Worm (Caenorhabditis elegans) whole organism, late embryonic: ENCODE results near the gene odd-2.
A peak's percentile ranks its signal among the peaks of the same experiment; 100 is the strongest.

ENCODE experiments used
- C08G9.2 ChIP-seq: sonication (generic microtip); optimal IDR thresholded peaks from 2 replicates; lab custom pipeline; 2016; ENCODE audit warnings: mild to moderate bottlenecking, missing genetic modification characterization, moderate library complexity, missing compliant biosample characterization
- C38D4.7 ChIP-seq: fragments of 200-800 bp; sonication (Bioruptor generic); optimal IDR thresholded peaks from 2 replicates; lab custom pipeline; 2018; ENCODE audit warnings: mild to moderate bottlenecking, missing genetic modification characterization, moderate library complexity, missing compliant biosample characterization
- K02D7.2 ChIP-seq: sonication (generic microtip); optimal IDR thresholded peaks from 2 replicates; lab custom pipeline; 2017; ENCODE audit warnings: mild to moderate bottlenecking, missing genetic modification characterization, missing compliant biosample characterization
- Y22D7AL.16 ChIP-seq: sonication (generic microtip); optimal IDR thresholded peaks from 2 replicates; lab custom pipeline; 2016; ENCODE audit warnings: missing genetic modification characterization, missing compliant biosample characterization
- ama-1 ChIP-seq: fragments of 150-350 bp; optimal IDR thresholded peaks from 2 replicates; lab custom pipeline; 2014
- ceh-14 ChIP-seq: sonication (generic microtip); optimal IDR thresholded peaks from 2 replicates; lab custom pipeline; 2016; ENCODE audit warnings: missing genotype, missing genetic modification characterization, missing compliant biosample characterization
- ceh-18 ChIP-seq: sonication (generic microtip); optimal IDR thresholded peaks from 2 replicates; lab custom pipeline; 2016; ENCODE audit warnings: missing genetic modification characterization, missing compliant biosample characterization
- ceh-19 ChIP-seq: fragments of 200-800 bp; sonication (Bioruptor generic); optimal IDR thresholded peaks from 2 replicates; lab custom pipeline; 2018; ENCODE audit warnings: mild to moderate bottlenecking, missing genetic modification characterization, missing compliant biosample characterization
- ceh-22 ChIP-seq: sonication (generic microtip); optimal IDR thresholded peaks from 2 replicates; lab custom pipeline; 2017; ENCODE audit warnings: missing biosample characterization, missing genetic modification characterization
- ceh-24 ChIP-seq: sonication (generic microtip); optimal IDR thresholded peaks from 2 replicates; lab custom pipeline; 2016; ENCODE audit warnings: mild to moderate bottlenecking, missing genetic modification characterization, missing compliant biosample characterization
- ceh-30 ChIP-seq: fragments of 150-350 bp; optimal IDR thresholded peaks from 2 replicates; lab custom pipeline; 2014; ENCODE audit warnings: missing biosample characterization, missing genetic modification characterization
- ceh-31 ChIP-seq: sonication (generic microtip); optimal IDR thresholded peaks from 2 replicates; lab custom pipeline; 2016; ENCODE audit warnings: missing genetic modification characterization, missing compliant biosample characterization
- ceh-34 ChIP-seq: sonication (generic microtip); optimal IDR thresholded peaks from 2 replicates; lab custom pipeline; 2016; ENCODE audit warnings: mild to moderate bottlenecking, missing genetic modification characterization, missing compliant biosample characterization
- ceh-48 ChIP-seq: sonication (generic microtip); optimal IDR thresholded peaks from 2 replicates; lab custom pipeline; 2016; ENCODE audit warnings: missing genetic modification characterization, inconsistent platforms, missing compliant biosample characterization
- ceh-6 ChIP-seq: fragments of 200-800 bp; sonication (Bioruptor generic); optimal IDR thresholded peaks from 2 replicates; lab custom pipeline; 2018; ENCODE audit warnings: mild to moderate bottlenecking, missing genetic modification characterization, missing compliant biosample characterization
- ceh-9 ChIP-seq: sonication (generic microtip); optimal IDR thresholded peaks from 2 replicates; lab custom pipeline; 2016; ENCODE audit warnings: mild to moderate bottlenecking, missing genetic modification characterization, inconsistent platforms, missing compliant biosample characterization
- che-1 ChIP-seq: sonication (generic microtip); optimal IDR thresholded peaks from 2 replicates; lab custom pipeline; 2016; ENCODE audit warnings: mild to moderate bottlenecking, missing genetic modification characterization, missing compliant biosample characterization
- dve-1 ChIP-seq: sonication (generic microtip); optimal IDR thresholded peaks from 2 replicates; lab custom pipeline; 2017; ENCODE audit warnings: antibody characterized with exemption, mild to moderate bottlenecking, missing genetic modification characterization, missing compliant biosample characterization
- elt-2 ChIP-seq: sonication (generic microtip); optimal IDR thresholded peaks from 2 replicates; lab custom pipeline; 2016; ENCODE audit warnings: missing genetic modification reagents, missing genetic modification characterization, missing compliant biosample characterization
- fax-1 ChIP-seq: sonication (generic microtip); optimal IDR thresholded peaks from 2 replicates; lab custom pipeline; 2016; ENCODE audit warnings: missing genotype, missing genetic modification characterization, missing compliant biosample characterization
- fkh-10 ChIP-seq: fragments of 150-350 bp; optimal IDR thresholded peaks from 2 replicates; lab custom pipeline; 2014; ENCODE audit warnings: missing biosample characterization, missing genetic modification reagents, missing genetic modification characterization
- gmeb-2 ChIP-seq: sonication (generic microtip); optimal IDR thresholded peaks from 2 replicates; lab custom pipeline; 2016; ENCODE audit warnings: missing genetic modification characterization, inconsistent platforms, missing compliant biosample characterization
- hlh-15 ChIP-seq: sonication (generic microtip); optimal IDR thresholded peaks from 2 replicates; lab custom pipeline; 2016; ENCODE audit warnings: missing genetic modification characterization, missing compliant biosample characterization
- hlh-6 ChIP-seq: sonication (generic microtip); optimal IDR thresholded peaks from 2 replicates; lab custom pipeline; 2016; ENCODE audit warnings: missing genotype, missing genetic modification characterization, missing compliant biosample characterization
- hlh-8 ChIP-seq: sonication (generic microtip); optimal IDR thresholded peaks from 2 replicates; lab custom pipeline; 2016; ENCODE audit warnings: missing genotype, missing genetic modification characterization, missing compliant biosample characterization
- mec-3 ChIP-seq: sonication (generic microtip); optimal IDR thresholded peaks from 2 replicates; lab custom pipeline; 2016; ENCODE audit warnings: borderline replicate concordance, missing genetic modification characterization, missing compliant biosample characterization
- nfya-1 ChIP-seq: sonication (generic microtip); optimal IDR thresholded peaks from 2 replicates; lab custom pipeline; 2017; ENCODE audit warnings: missing genetic modification characterization, mild to moderate bottlenecking, missing compliant biosample characterization, antibody characterized with exemption, moderate library complexity
- nhr-11 ChIP-seq: fragments of 150-350 bp; optimal IDR thresholded peaks from 2 replicates; lab custom pipeline; 2014; ENCODE audit warnings: missing biosample characterization, missing genetic modification characterization
- nhr-232 ChIP-seq: sonication (generic microtip); optimal IDR thresholded peaks from 2 replicates; lab custom pipeline; 2016; ENCODE audit warnings: missing genetic modification characterization, missing compliant biosample characterization
- npax-4 ChIP-seq: sonication (generic microtip); optimal IDR thresholded peaks from 2 replicates; lab custom pipeline; 2016; ENCODE audit warnings: missing genetic modification characterization, missing compliant biosample characterization
- pha-2 ChIP-seq: sonication (generic microtip); optimal IDR thresholded peaks from 2 replicates; lab custom pipeline; 2017; ENCODE audit warnings: mild to moderate bottlenecking, missing genetic modification characterization, missing compliant biosample characterization
- pqm-1 ChIP-seq: sonication (generic microtip); optimal IDR thresholded peaks from 2 replicates; lab custom pipeline; 2016; ENCODE audit warnings: missing genetic modification characterization, missing compliant biosample characterization
- ref-2 ChIP-seq: sonication (generic microtip); optimal IDR thresholded peaks from 2 replicates; lab custom pipeline; 2016; ENCODE audit warnings: missing genetic modification characterization, missing compliant biosample characterization
- rnt-1 ChIP-seq: sonication (generic microtip); optimal IDR thresholded peaks from 2 replicates; lab custom pipeline; 2016; ENCODE audit warnings: missing genetic modification characterization, missing compliant biosample characterization
- sdc-2 ChIP-seq: sonication (generic microtip); optimal IDR thresholded peaks from 2 replicates; lab custom pipeline; 2016; ENCODE audit warnings: missing genotype, missing genetic modification characterization, missing compliant biosample characterization
- sox-2 ChIP-seq: fragments of 200-800 bp; sonication (Bioruptor generic); IDR thresholded peaks from 2 replicates; pipeline ENCODE4 v1.3.6; 2022; ENCODE audit warnings: missing genetic modification reagents, missing genetic modification characterization, missing compliant biosample characterization
- sox-4 ChIP-seq: sonication (generic microtip); optimal IDR thresholded peaks from 2 replicates; lab custom pipeline; 2017; ENCODE audit warnings: mild to moderate bottlenecking, missing genetic modification characterization, inconsistent platforms, missing compliant biosample characterization
- syd-9 ChIP-seq: sonication (generic microtip); optimal IDR thresholded peaks from 2 replicates; lab custom pipeline; 2016; ENCODE audit warnings: mild to moderate bottlenecking, missing genetic modification characterization, moderate library complexity, missing compliant biosample characterization
- tbx-2 ChIP-seq: sonication (generic microtip); optimal IDR thresholded peaks from 2 replicates; lab custom pipeline; 2016; ENCODE audit warnings: missing genetic modification characterization, missing compliant biosample characterization
- ttx-3 ChIP-seq: sonication (generic microtip); optimal IDR thresholded peaks from 2 replicates; lab custom pipeline; 2016; ENCODE audit warnings: missing genetic modification reagents, missing genetic modification characterization, missing compliant biosample characterization
- unc-3 ChIP-seq, 2 experiments: fragments of 200-800 bp in 1 of 2; sonication (Bioruptor generic) in 1 of 2; sonication (generic microtip) in 1 of 2; conservative IDR thresholded peaks in 1 of 2; optimal IDR thresholded peaks in 1 of 2; 2 replicates each; pipeline versions ENCODE4 v1.3.6 to Lab custom; 2016 to 2022; ENCODE audit warnings: missing compliant biosample characterization in 2 of 2, missing genetic modification characterization in 2 of 2, missing genetic modification reagents in 1 of 2
- unc-42 ChIP-seq: sonication (generic microtip); optimal IDR thresholded peaks from 2 replicates; lab custom pipeline; 2016; ENCODE audit warnings: missing genotype, missing genetic modification characterization, missing compliant biosample characterization
- unc-86 ChIP-seq: sonication (generic microtip); optimal IDR thresholded peaks from 2 replicates; lab custom pipeline; 2016; ENCODE audit warnings: missing genetic modification characterization, missing compliant biosample characterization
- ztf-16 ChIP-seq: sonication (generic microtip); optimal IDR thresholded peaks from 2 replicates; lab custom pipeline; 2017; ENCODE audit warnings: missing genetic modification characterization, missing compliant biosample characterization

The odd-2 gene

ce11 chrX:6134423-6134822 is 25.9 kb downstream of the odd-2 start:
- TF ChIP-seq unc-42 (peak; percentile 48), C08G9.2 (tag; lab: Kevin White, UChicago) (peak; percentile 4), sdc-2 (tag; lab: Kevin White, UChicago) (peak; percentile 16), ceh-18 (tag; lab: Kevin White, UChicago) (peak; percentile 40), sox-4 (no peak), ceh-24 (tag; lab: Kevin White, UChicago) (no peak), sox-2 (GFP tag; lab: Robert Waterston, UW) (no peak), mec-3 (tag; lab: Kevin White, UChicago) (peak; percentile 58), nhr-232 (tag; lab: Kevin White, UChicago) (no peak), che-1 (tag; lab: Kevin White, UChicago) (peak; percentile 28), ceh-14 (peak; percentile 36), ceh-19 (GFP tag; lab: Kevin White, UChicago) (peak; percentile 70), fax-1 (tag; lab: Kevin White, UChicago) (peak; percentile 10), nhr-11 (tag; lab: Kevin White, UChicago) (no peak), ref-2 (peak; percentile 39), rnt-1 (no peak), ceh-48 (tag; lab: Kevin White, UChicago) (no peak), ttx-3 (tag; lab: Kevin White, UChicago) (no peak), syd-9 (tag; lab: Kevin White, UChicago) (peak; percentile 21), ceh-31 (tag; lab: Kevin White, UChicago) (peak; percentile 56), ceh-34 (tag; lab: Kevin White, UChicago) (peak; percentile 40), ceh-30 (tag; lab: Kevin White, UChicago) (no peak), nfya-1 (tag; lab: Kevin White, UChicago) (peak; percentile 6), Y22D7AL.16 (no peak), npax-4 (tag; lab: Kevin White, UChicago) (no peak), unc-3 (GFP tag; conservative IDR thresholded peaks at IDR 0.05; lab: Robert Waterston, UW) (no peak), unc-3 (tag; optimal IDR thresholded peaks at IDR 0.05; lab: Kevin White, UChicago) (peak; percentile 43), dve-1 (tag; lab: Kevin White, UChicago) (no peak), pqm-1 (tag; lab: Kevin White, UChicago) (peak; percentile 15), fkh-10 (no peak), unc-86 (tag; lab: Kevin White, UChicago) (no peak), hlh-6 (tag; lab: Kevin White, UChicago) (peak; percentile 66), ceh-9 (tag; lab: Kevin White, UChicago) (no peak), C38D4.7 (GFP tag; lab: Kevin White, UChicago) (no peak), gmeb-2 (tag; lab: Kevin White, UChicago) (no peak), hlh-8 (tag; lab: Kevin White, UChicago) (peak; percentile 21), tbx-2 (tag; lab: Kevin White, UChicago) (peak; percentile 52)

- TF ChIP-seq K02D7.2 (tag; lab: Kevin White, UChicago) (no peak), ceh-6 (GFP tag; lab: Kevin White, UChicago) (no peak), unc-86 (tag; lab: Kevin White, UChicago) (no peak), hlh-8 (tag; lab: Kevin White, UChicago) (no peak), ceh-34 (tag; lab: Kevin White, UChicago) (no peak)
- TF ChIP-seq, all 69 proteins: peak for 0
These were observed 31.1 kb downstream of the odd-2 start for ce11 chrX:6129277-6129676.

DNA sequence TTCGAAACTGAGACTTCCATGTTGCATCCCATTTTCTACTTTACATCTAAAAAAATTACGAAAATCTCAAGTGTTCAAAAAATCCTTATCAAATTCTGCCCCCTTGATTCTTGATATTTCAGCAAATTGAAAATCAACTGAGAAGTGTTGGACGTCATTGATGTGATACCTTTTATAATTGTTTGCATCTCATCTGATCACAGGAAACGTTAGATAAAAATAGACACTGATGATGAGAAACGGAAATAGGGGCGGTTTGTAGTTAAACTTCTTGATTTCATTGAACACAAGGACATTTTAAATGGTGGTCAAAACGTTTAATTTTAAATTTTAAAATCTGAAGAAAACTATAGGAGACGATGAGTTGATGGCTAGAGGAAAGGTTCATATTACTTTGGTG is 31.6 kb downstream of the odd-2 start:
- TF ChIP-seq hlh-6 (tag; lab: Kevin White, UChicago): no peak
- TF ChIP-seq npax-4 (tag; lab: Kevin White, UChicago): no peak
- no peak for TF ChIP-seq pha-2 (tag; lab: Kevin White, UChicago)
- no peak for TF ChIP-seq ama-1 (lab: Kevin White, UChicago)
- TF ChIP-seq ttx-3 (tag; lab: Kevin White, UChicago): no peak
- no peak for TF ChIP-seq ceh-24 (tag; lab: Kevin White, UChicago)
- no peak for TF ChIP-seq elt-2
- TF ChIP-seq che-1 (tag; lab: Kevin White, UChicago): no peak
- TF ChIP-seq pqm-1 (tag; lab: Kevin White, UChicago): no peak
- TF ChIP-seq ceh-22 (tag; lab: Kevin White, UChicago): no peak
- TF ChIP-seq ztf-16 (tag; lab: Kevin White, UChicago): no peak
- no peak for TF ChIP-seq ceh-34 (tag; lab: Kevin White, UChicago)
- no peak for TF ChIP-seq nhr-11 (tag; lab: Kevin White, UChicago)
- no peak for TF ChIP-seq hlh-15 (tag; lab: Kevin White, UChicago)
- TF ChIP-seq hlh-8 (tag; lab: Kevin White, UChicago): no peak
- no peak for TF ChIP-seq ceh-19 (GFP tag; lab: Kevin White, UChicago)
- no peak for TF ChIP-seq K02D7.2 (tag; lab: Kevin White, UChicago)
- no peak for TF ChIP-seq rnt-1
